Worm (Caenorhabditis elegans) whole organism, young adult: ENCODE results near the gene B0507.4.
"Not testable (repeated sequence)": the region's sequence is repeated elsewhere in the genome, so short reads cannot be mapped to it uniquely, and the experiment has no call there.

Source experiments
- B0019.2 ChIP-seq: fragments of 200-800 bp; sonication (Bioruptor generic); conservative IDR thresholded peaks from 2 replicates; pipeline ENCODE4 v1.3.6; 2022; ENCODE audit warnings: missing genetic modification reagents, missing genetic modification characterization, missing compliant biosample characterization
- F37B4.10 ChIP-seq: fragments of 200-800 bp; sonication (Bioruptor generic); IDR thresholded peaks from 2 replicates; pipeline ENCODE4 v1.3.6; 2022; ENCODE audit warnings: missing genetic modification characterization, missing compliant biosample characterization
- F57C9.4 ChIP-seq: sonication (generic microtip); optimal IDR thresholded peaks from 2 replicates; lab custom pipeline; 2017; ENCODE audit warnings: mild to moderate bottlenecking, missing genetic modification characterization, missing compliant biosample characterization
- K12H6.12 ChIP-seq: fragments of 200-800 bp; sonication (Bioruptor generic); optimal IDR thresholded peaks from 2 replicates; lab custom pipeline; 2018; ENCODE audit warnings: mild to moderate bottlenecking, missing genetic modification characterization, missing compliant biosample characterization
- Y79H2A.3 ChIP-seq: fragments of 200-800 bp; sonication (Bioruptor generic); conservative IDR thresholded peaks from 2 replicates; pipeline ENCODE4 v1.3.6; 2022; ENCODE audit warnings: missing genetic modification reagents, missing genetic modification characterization, missing compliant biosample characterization
- Y95B8A.8 ChIP-seq: fragments of 200-800 bp; sonication (Bioruptor generic); IDR thresholded peaks from 2 replicates; pipeline ENCODE4 v1.3.6; 2022; ENCODE audit warnings: missing genetic modification reagents, missing genetic modification characterization, missing compliant biosample characterization
- aptf-2 ChIP-seq: fragments of 200-800 bp; sonication (Bioruptor generic); conservative IDR thresholded peaks from 2 replicates; pipeline ENCODE4 v1.3.6; 2022; ENCODE audit warnings: missing genetic modification reagents, missing genetic modification characterization, missing compliant biosample characterization
- atf-7 ChIP-seq: sonication (generic microtip); optimal IDR thresholded peaks from 2 replicates; lab custom pipeline; 2017; ENCODE audit warnings: mild to moderate bottlenecking, missing genetic modification characterization, missing compliant biosample characterization
- ccch-3 ChIP-seq: fragments of 200-800 bp; sonication (Bioruptor generic); optimal IDR thresholded peaks from 2 replicates; lab custom pipeline; 2018; ENCODE audit warnings: mild to moderate bottlenecking, missing genetic modification characterization, missing compliant biosample characterization
- die-1 ChIP-seq: sonication (generic microtip); optimal IDR thresholded peaks from 2 replicates; lab custom pipeline; 2016; ENCODE audit warnings: missing genotype, mild to moderate bottlenecking, missing genetic modification characterization, missing compliant biosample characterization
- dox-1 ChIP-seq: fragments of 200-800 bp; sonication (Bioruptor generic); IDR thresholded peaks from 2 replicates; pipeline ENCODE4 v1.3.6; 2022; ENCODE audit warnings: missing genetic modification reagents, missing genetic modification characterization, missing compliant biosample characterization
- ekl-4 ChIP-seq: fragments of 200-800 bp; sonication (Bioruptor generic); IDR thresholded peaks from 2 replicates; pipeline ENCODE4 v1.3.6; 2022; ENCODE audit warnings: missing genetic modification reagents, missing genetic modification characterization, missing compliant biosample characterization
- gei-17 ChIP-seq: fragments of 200-800 bp; sonication (Bioruptor generic); optimal IDR thresholded peaks from 2 replicates; lab custom pipeline; 2018; ENCODE audit warnings: mild to moderate bottlenecking, missing genetic modification characterization, missing compliant biosample characterization
- hmg-20 ChIP-seq: fragments of 200-800 bp; sonication (Bioruptor generic); IDR thresholded peaks from 2 replicates; pipeline ENCODE4 v1.3.6; 2022; ENCODE audit warnings: missing genetic modification reagents, missing genetic modification characterization, missing compliant biosample characterization
- hrde-1 ChIP-seq: sonication (generic microtip); optimal IDR thresholded peaks from 2 replicates; lab custom pipeline; 2016; ENCODE audit warnings: missing genetic modification characterization, mild to moderate bottlenecking, missing compliant biosample characterization, moderate library complexity, missing genotype, missing genetic modification reagents, borderline replicate concordance
- let-526 ChIP-seq: fragments of 200-800 bp; sonication (Bioruptor generic); IDR thresholded peaks from 2 replicates; pipeline ENCODE4 v1.3.6; 2022; ENCODE audit warnings: missing genetic modification reagents, missing genetic modification characterization, missing compliant biosample characterization
- lin-26 ChIP-seq: fragments of 200-800 bp; sonication (Bioruptor generic); IDR thresholded peaks from 2 replicates; pipeline ENCODE4 v1.3.6; 2022; ENCODE audit warnings: missing genetic modification reagents, missing genetic modification characterization, missing compliant biosample characterization
- lin-40 ChIP-seq: sonication (generic microtip); optimal IDR thresholded peaks from 2 replicates; lab custom pipeline; 2016; ENCODE audit warnings: missing genetic modification characterization, mild to moderate bottlenecking, missing compliant biosample characterization, missing genotype, missing genetic modification reagents
- lsy-27 ChIP-seq: sonication (generic microtip); optimal IDR thresholded peaks from 2 replicates; lab custom pipeline; 2017; ENCODE audit warnings: missing genetic modification characterization, mild to moderate bottlenecking, missing compliant biosample characterization, antibody characterized with exemption, missing genotype, borderline replicate concordance; ENCODE audit not compliant: insufficient read depth
- mcd-1 ChIP-seq: fragments of 200-800 bp; sonication (Bioruptor generic); IDR thresholded peaks from 2 replicates; pipeline ENCODE4 v1.3.6; 2022; ENCODE audit warnings: missing genetic modification reagents, missing genetic modification characterization, missing compliant biosample characterization
- mes-4 ChIP-seq: sonication (generic microtip); optimal IDR thresholded peaks from 2 replicates; lab custom pipeline; 2016; ENCODE audit warnings: missing genotype, missing genetic modification characterization, missing compliant biosample characterization
- nfya-2 ChIP-seq: fragments of 200-800 bp; sonication (Bioruptor generic); IDR thresholded peaks from 2 replicates; pipeline ENCODE4 v1.3.6; 2022; ENCODE audit warnings: missing genetic modification reagents, missing genetic modification characterization, missing compliant biosample characterization
- nhr-120 ChIP-seq: fragments of 200-800 bp; sonication (Bioruptor generic); IDR thresholded peaks from 2 replicates; pipeline ENCODE4 v1.3.6; 2022; ENCODE audit warnings: missing genetic modification characterization, missing compliant biosample characterization
- nhr-27 ChIP-seq: fragments of 200-800 bp; sonication (Bioruptor generic); optimal IDR thresholded peaks from 2 replicates; lab custom pipeline; 2018; ENCODE audit warnings: mild to moderate bottlenecking, missing genetic modification characterization, moderate library complexity, missing compliant biosample characterization
- rec-8 ChIP-seq, 2 experiments: sonication (generic microtip); optimal IDR thresholded peaks; 2 replicates each; lab custom pipeline; 2016; ENCODE audit warnings: mild to moderate bottlenecking in 2 of 2, missing genetic modification characterization in 2 of 2, missing genetic modification reagents in 2 of 2, missing genotype in 2 of 2, missing biosample characterization in 1 of 2, missing compliant biosample characterization in 1 of 2, moderate library complexity in 1 of 2
- repo-1 ChIP-seq: sonication (generic microtip); optimal IDR thresholded peaks from 2 replicates; lab custom pipeline; 2017; ENCODE audit warnings: mild to moderate bottlenecking, missing genetic modification characterization, missing compliant biosample characterization
- snpc-1.1 ChIP-seq: sonication (generic microtip); optimal IDR thresholded peaks from 2 replicates; lab custom pipeline; 2017; ENCODE audit warnings: missing genetic modification characterization, mild to moderate bottlenecking, missing compliant biosample characterization, antibody characterized with exemption, moderate library complexity, missing genotype, missing genetic modification reagents; ENCODE audit not compliant: insufficient read depth
- snpc-1.3 ChIP-seq: sonication (generic microtip); optimal IDR thresholded peaks from 2 replicates; lab custom pipeline; 2017; ENCODE audit warnings: missing genetic modification characterization, mild to moderate bottlenecking, missing compliant biosample characterization, antibody characterized with exemption, moderate library complexity, missing genotype, missing genetic modification reagents; ENCODE audit not compliant: insufficient read depth
- ztf-26 ChIP-seq: sonication (generic microtip); optimal IDR thresholded peaks from 2 replicates; lab custom pipeline; 2017; ENCODE audit warnings: missing genetic modification characterization, missing compliant biosample characterization
- ztf-28 ChIP-seq: fragments of 200-800 bp; sonication (Bioruptor generic); IDR thresholded peaks from 2 replicates; pipeline ENCODE4 v1.3.6; 2022; ENCODE audit warnings: missing genetic modification reagents, missing genetic modification characterization, missing compliant biosample characterization

B0507.4 gene

ce11 chrV:8718399-8718798, 36.4 kb upstream of the B0507.4 start:
- TF ChIP-seq gei-17 (no peak), mes-4 (no peak)

- not testable (repeated sequence) for TF ChIP-seq F57C9.4 (tag; lab: Kevin White, UChicago); aptf-2 (GFP tag; lab: Robert Waterston, UW); B0019.2 (GFP tag; lab: Robert Waterston, UW)
- TF ChIP-seq, all 124 proteins: peak for 0; not testable (repeated sequence) for 124
Measured at ce11 chrV:8722160-8722559, 32.6 kb upstream of the B0507.4 start, which contains the start of gene ZC196.8. TSS of gene ZC196.8 (minus strand) at chrV:8722260.

ce11 chrV:8726228-8726627, 28.5 kb upstream of the B0507.4 start, which contains the start of gene droe-8:
TSS of gene droe-8 (plus strand) at chrV:8726528.
- not testable (repeated sequence) for TF ChIP-seq hrde-1 (tag; lab: Kevin White, UChicago); repo-1; dox-1
- TF ChIP-seq, all 124 proteins: peak for 0; not testable (repeated sequence) for 124

ce11 chrV:8727077-8727476, 27.7 kb upstream of the B0507.4 start, which contains the start of gene ZC196.9:
TSS of gene ZC196.9 (minus strand) at chrV:8727177.
- no peak for TF ChIP-seq nfya-2 (GFP tag; lab: Robert Waterston, UW)
- no peak for TF ChIP-seq die-1 (tag; lab: Kevin White, UChicago)
- TF ChIP-seq repo-1: no peak
- no peak for TF ChIP-seq nhr-27
- TF ChIP-seq K12H6.12 (tag; lab: Kevin White, UChicago): no peak
- no peak for TF ChIP-seq snpc-1.3 (tag; lab: Kevin White, UChicago)
- no peak for TF ChIP-seq hmg-20 (GFP tag; lab: Robert Waterston, UW)
- TF ChIP-seq ekl-4 (GFP tag; lab: Robert Waterston, UW): no peak
- TF ChIP-seq snpc-1.1 (tag; lab: Kevin White, UChicago): no peak
- TF ChIP-seq nhr-120 (GFP tag; lab: Robert Waterston, UW): no peak
- no peak for TF ChIP-seq atf-7 (tag; lab: Kevin White, UChicago)
- TF ChIP-seq Y95B8A.8 (GFP tag; lab: Robert Waterston, UW): no peak
- TF ChIP-seq, all 124 proteins: peak for 0

- no peak for TF ChIP-seq lin-26 (GFP tag; lab: Robert Waterston, UW)
- no peak for TF ChIP-seq rec-8 (tag; optimal IDR thresholded peaks at IDR 0.05; lab: Kevin White, UChicago)
- no peak for TF ChIP-seq Y79H2A.3 (GFP tag; lab: Robert Waterston, UW)
- no peak for TF ChIP-seq mcd-1 (GFP tag; lab: Robert Waterston, UW)
- no peak for TF ChIP-seq F37B4.10 (GFP tag; lab: Robert Waterston, UW)
- no peak for TF ChIP-seq lsy-27 (tag; lab: Kevin White, UChicago)
- no peak for TF ChIP-seq lin-40
- no peak for TF ChIP-seq ccch-3
- no peak for TF ChIP-seq let-526 (GFP tag; lab: Robert Waterston, UW)
- TF ChIP-seq ztf-26: no peak
- no peak for TF ChIP-seq ztf-28 (GFP tag; lab: Robert Waterston, UW)
- TF ChIP-seq die-1 (tag; lab: Kevin White, UChicago): no peak
Measured at ce11 chrV:8729100-8729499, 25.7 kb upstream of the B0507.4 start, which contains the start of gene ZC196.5. TSS of gene ZC196.5 (plus strand) at chrV:8729400.
